Worm (Caenorhabditis elegans): Measurements from ENCODE around the gene glr-8.

glr-8 gene

DNA sequence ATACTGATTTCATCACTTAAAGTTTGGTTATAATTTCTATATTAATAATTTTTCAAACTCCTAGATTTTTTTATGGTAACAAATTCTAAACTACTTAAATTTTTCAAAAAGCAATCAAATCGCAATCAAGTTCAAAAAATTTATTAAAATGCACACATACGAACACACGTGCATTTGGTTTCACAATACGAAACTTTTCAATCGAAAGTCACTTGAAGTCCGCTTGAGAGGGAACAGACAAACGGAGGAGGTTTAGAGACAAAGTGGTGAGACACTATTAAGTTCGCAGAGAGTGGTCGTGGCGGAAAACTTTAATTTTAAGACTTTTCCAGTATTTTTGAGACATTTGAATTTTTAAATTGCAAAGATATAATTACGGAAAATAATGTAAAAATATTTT, at the start of gene glr-8:
Gene glr-8, plus strand, starts transcription at position 319 of the 400 bp plus-strand sequence.
- TF ChIP-seq ref-1 (GFP tag; conservative IDR thresholded peaks at IDR 0.05) = no peak
- no peak for TF ChIP-seq flt-1 (GFP tag; IDR thresholded peaks at IDR 0.05)
- no peak for TF ChIP-seq ztf-23 (GFP tag; IDR thresholded peaks at IDR 0.05)
- TF ChIP-seq med-1 (GFP tag; optimal IDR thresholded peaks at IDR 0.05; ENCODE audit: insufficient read depth) = no peak
- no peak for TF ChIP-seq cog-1 (tag; optimal IDR thresholded peaks at IDR 0.05)
- TF ChIP-seq ztf-29 (GFP tag; IDR thresholded peaks at IDR 0.05) = no peak
- no peak for TF ChIP-seq klf-2 (GFP tag; conservative IDR thresholded peaks at IDR 0.05)
- TF ChIP-seq tab-1 (GFP tag; IDR thresholded peaks at IDR 0.05) = no peak
- no peak for TF ChIP-seq T22C8.4 (GFP tag; IDR thresholded peaks at IDR 0.05)

DNA sequence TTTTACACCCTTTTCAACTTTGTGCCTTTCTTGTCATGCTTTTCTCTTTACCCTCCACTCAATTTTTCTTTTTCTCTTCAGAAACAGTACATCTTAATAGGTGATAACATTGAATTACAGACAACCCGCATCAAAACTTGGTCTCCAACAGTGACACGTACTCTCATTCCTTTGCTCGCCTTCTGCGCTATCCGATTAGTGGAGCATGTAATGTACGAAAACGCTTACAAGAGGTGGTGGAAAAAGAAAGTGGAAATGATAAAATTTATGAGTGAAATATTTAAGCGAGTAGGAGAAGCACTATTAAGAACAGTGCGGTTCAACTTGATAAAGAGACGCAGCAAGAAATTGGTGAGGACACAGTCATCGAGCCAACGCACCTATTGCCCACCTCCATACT, 49.2 kb upstream of the glr-8 start, which contains the start of gene pept-1:
Gene pept-1, plus strand, starts transcription at position 306 of the 400 bp plus-strand sequence.
- no peak for TF ChIP-seq flt-1 (GFP tag; IDR thresholded peaks at IDR 0.05)
- no peak for TF ChIP-seq T22C8.4 (GFP tag; IDR thresholded peaks at IDR 0.05)
- no peak for TF ChIP-seq ref-1 (GFP tag; conservative IDR thresholded peaks at IDR 0.05)
- no peak for TF ChIP-seq med-1 (GFP tag; optimal IDR thresholded peaks at IDR 0.05; ENCODE audit: insufficient read depth)
- no peak for TF ChIP-seq ztf-29 (GFP tag; IDR thresholded peaks at IDR 0.05)
- TF ChIP-seq tab-1 (GFP tag; IDR thresholded peaks at IDR 0.05) = no peak
- TF ChIP-seq ztf-23 (GFP tag; IDR thresholded peaks at IDR 0.05) = no peak
- TF ChIP-seq cog-1 (tag; optimal IDR thresholded peaks at IDR 0.05) = no peak
- TF ChIP-seq klf-2 (GFP tag; conservative IDR thresholded peaks at IDR 0.05) = no peak

DNA sequence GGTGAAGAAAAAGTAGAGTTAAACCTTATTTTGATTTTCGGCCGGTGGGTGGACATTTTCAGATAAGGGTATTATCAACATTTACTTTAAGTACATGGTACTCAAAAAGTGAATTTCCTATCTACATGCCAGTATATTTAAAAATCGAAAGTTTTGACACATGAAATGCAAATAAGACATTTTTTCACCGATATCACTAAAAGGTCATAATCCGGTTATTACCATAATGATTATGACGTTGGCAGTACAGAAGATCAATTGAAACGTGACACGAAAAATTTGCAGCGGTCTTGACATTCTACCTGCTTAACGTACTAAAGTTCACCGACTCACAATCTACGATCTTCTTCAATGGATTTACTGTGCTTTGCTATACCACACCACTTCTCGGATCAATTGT, 47.8 kb upstream of the glr-8 start:
- no peak for TF ChIP-seq tab-1 (GFP tag; IDR thresholded peaks at IDR 0.05)
- no peak for TF ChIP-seq med-1 (GFP tag; optimal IDR thresholded peaks at IDR 0.05; ENCODE audit: insufficient read depth)
- no peak for TF ChIP-seq T22C8.4 (GFP tag; IDR thresholded peaks at IDR 0.05)
- no peak for TF ChIP-seq ztf-23 (GFP tag; IDR thresholded peaks at IDR 0.05)
- TF ChIP-seq flt-1 (GFP tag; IDR thresholded peaks at IDR 0.05) = no peak
- no peak for TF ChIP-seq ref-1 (GFP tag; conservative IDR thresholded peaks at IDR 0.05)
- TF ChIP-seq cog-1 (tag; optimal IDR thresholded peaks at IDR 0.05) = no peak
- no peak for TF ChIP-seq ztf-29 (GFP tag; IDR thresholded peaks at IDR 0.05)
- no peak for TF ChIP-seq klf-2 (GFP tag; conservative IDR thresholded peaks at IDR 0.05)

DNA sequence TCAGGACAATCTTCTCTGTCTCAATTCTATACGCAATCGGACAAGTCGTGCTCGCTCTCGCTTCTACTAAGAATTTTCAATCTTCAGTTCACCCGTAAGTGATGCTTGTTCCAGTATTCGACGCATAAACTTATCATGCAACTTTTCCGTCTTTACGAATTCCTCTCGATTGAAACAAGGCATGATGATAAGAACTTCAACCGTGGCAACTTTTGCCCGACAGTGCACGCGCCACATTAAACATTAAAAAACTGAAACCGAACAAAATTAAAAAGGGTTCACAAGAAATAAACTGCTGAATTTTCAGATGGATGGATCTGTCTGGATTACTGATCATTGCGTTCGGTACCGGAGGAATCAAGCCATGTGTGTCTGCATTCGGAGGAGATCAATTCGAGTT, 47.3 kb upstream of the glr-8 start:
- no peak for TF ChIP-seq klf-2 (GFP tag; conservative IDR thresholded peaks at IDR 0.05)
- no peak for TF ChIP-seq T22C8.4 (GFP tag; IDR thresholded peaks at IDR 0.05)
- no peak for TF ChIP-seq ztf-23 (GFP tag; IDR thresholded peaks at IDR 0.05)
- no peak for TF ChIP-seq cog-1 (tag; optimal IDR thresholded peaks at IDR 0.05)

DNA sequence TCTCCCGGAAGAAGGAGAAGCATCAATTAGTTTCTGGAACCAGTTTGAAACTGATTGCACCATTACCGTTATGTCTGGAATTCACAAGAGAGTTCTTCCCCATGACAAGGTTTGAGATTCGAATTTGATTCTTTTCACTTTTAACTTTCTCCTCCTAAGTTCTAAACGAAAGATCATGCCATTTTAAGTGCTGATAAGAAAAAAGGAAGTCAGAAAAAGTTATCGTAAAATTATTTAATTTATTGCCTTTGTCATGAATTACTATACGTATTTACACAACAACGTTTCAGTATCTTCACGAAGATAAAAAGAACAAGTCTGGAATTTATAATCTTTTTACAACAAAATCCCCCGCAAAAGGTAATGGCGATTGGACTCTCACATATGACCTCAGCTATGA, 45.7 kb upstream of the glr-8 start:
- TF ChIP-seq klf-2 (GFP tag; conservative IDR thresholded peaks at IDR 0.05) = no peak
- TF ChIP-seq flt-1 (GFP tag; IDR thresholded peaks at IDR 0.05) = no peak
- TF ChIP-seq ztf-23 (GFP tag; IDR thresholded peaks at IDR 0.05) = no peak
- no peak for TF ChIP-seq ref-1 (GFP tag; conservative IDR thresholded peaks at IDR 0.05)
- TF ChIP-seq tab-1 (GFP tag; IDR thresholded peaks at IDR 0.05) = no peak
- TF ChIP-seq ztf-29 (GFP tag; IDR thresholded peaks at IDR 0.05) = no peak
- TF ChIP-seq T22C8.4 (GFP tag; IDR thresholded peaks at IDR 0.05) = no peak
- no peak for TF ChIP-seq cog-1 (tag; optimal IDR thresholded peaks at IDR 0.05)

DNA sequence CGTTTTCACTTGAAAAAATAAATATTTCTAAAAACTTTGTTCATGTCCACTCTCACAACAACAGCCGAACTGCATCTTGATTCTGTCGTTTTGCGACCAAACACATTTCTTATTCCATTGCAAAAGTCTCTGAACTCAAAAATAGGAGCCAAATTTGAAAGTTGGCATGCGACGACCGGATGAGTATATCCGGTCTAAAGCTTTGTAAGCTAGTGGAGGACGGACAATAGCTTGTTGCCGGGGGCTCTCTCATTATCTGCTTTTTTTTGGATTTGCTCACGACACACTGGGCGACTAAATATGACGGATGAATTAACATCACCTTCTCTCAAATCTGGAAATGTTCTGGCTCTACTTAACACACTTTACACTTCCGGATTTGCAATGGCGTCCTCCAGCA, 44.1 kb upstream of the glr-8 start, which contains the start of gene K04E7.1:
Gene K04E7.1, plus strand, starts transcription at position 301 of the 400 bp plus-strand sequence.
- TF ChIP-seq ref-1 (GFP tag; conservative IDR thresholded peaks at IDR 0.05) (no peak), flt-1 (GFP tag; IDR thresholded peaks at IDR 0.05) (no peak), ztf-23 (GFP tag; IDR thresholded peaks at IDR 0.05) (no peak), ztf-29 (GFP tag; IDR thresholded peaks at IDR 0.05) (no peak), tab-1 (GFP tag; IDR thresholded peaks at IDR 0.05) (no peak), T22C8.4 (GFP tag; IDR thresholded peaks at IDR 0.05) (no peak), klf-2 (GFP tag; conservative IDR thresholded peaks at IDR 0.05) (no peak), cog-1 (tag; optimal IDR thresholded peaks at IDR 0.05) (no peak), med-1 (GFP tag; optimal IDR thresholded peaks at IDR 0.05; ENCODE audit: insufficient read depth) (no peak)

DNA sequence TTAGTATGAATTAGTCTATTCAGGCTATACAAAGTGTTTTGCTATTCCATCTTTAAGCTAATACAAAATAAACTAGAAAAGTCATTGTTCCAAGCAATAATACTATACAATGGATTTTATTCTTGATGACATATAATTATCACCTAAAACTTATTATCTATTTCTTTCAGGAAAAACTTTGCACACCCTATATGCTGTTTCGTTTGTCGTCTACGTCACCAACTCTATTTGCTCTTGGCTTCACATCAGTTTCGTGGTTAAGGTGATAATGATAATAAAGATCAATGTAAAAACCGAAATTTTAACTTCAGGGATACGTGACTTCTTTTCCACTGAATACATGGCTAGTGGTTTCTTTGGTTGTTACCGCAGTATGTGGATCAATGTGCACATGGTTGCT, 43.3 kb upstream of the glr-8 start:
- TF ChIP-seq ztf-23 (GFP tag; IDR thresholded peaks at IDR 0.05) (no peak), ztf-29 (GFP tag; IDR thresholded peaks at IDR 0.05) (no peak), ref-1 (GFP tag; conservative IDR thresholded peaks at IDR 0.05) (no peak), cog-1 (tag; optimal IDR thresholded peaks at IDR 0.05) (no peak), klf-2 (GFP tag; conservative IDR thresholded peaks at IDR 0.05) (no peak), flt-1 (GFP tag; IDR thresholded peaks at IDR 0.05) (no peak), T22C8.4 (GFP tag; IDR thresholded peaks at IDR 0.05) (no peak), med-1 (GFP tag; optimal IDR thresholded peaks at IDR 0.05; ENCODE audit: insufficient read depth) (no peak), tab-1 (GFP tag; IDR thresholded peaks at IDR 0.05) (no peak)

DNA sequence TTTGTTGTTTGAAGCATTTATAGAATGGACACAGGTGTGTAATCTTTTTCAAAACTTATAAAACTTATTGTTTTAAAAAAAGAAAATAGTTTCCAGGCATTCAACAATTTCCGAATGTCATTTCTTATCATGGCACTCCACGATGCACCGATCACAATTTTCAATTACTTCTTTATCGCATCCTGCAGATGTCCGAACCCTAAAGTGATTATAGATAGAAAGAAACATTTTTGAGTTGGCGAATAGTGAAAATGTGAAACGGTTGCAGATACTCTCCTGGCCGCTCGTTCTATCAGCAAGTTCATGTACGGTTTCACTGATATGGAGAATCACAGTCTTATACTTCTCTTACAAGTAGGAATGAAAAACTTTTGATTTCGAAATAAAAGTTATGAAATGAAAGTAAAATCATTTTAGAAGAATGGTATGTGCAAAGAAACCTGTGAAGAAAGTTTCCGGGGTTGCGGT, 42.8 kb upstream of the glr-8 start, which contains the start of gene C15B12.2:
Gene C15B12.2, plus strand, starts transcription at position 418 of the 468 bp plus-strand sequence.
- no peak for TF ChIP-seq klf-2 (GFP tag; conservative IDR thresholded peaks at IDR 0.05)
- TF ChIP-seq T22C8.4 (GFP tag; IDR thresholded peaks at IDR 0.05) = no peak
- TF ChIP-seq med-1 (GFP tag; optimal IDR thresholded peaks at IDR 0.05; ENCODE audit: insufficient read depth) = no peak
- no peak for TF ChIP-seq ztf-23 (GFP tag; IDR thresholded peaks at IDR 0.05)
- TF ChIP-seq ref-1 (GFP tag; conservative IDR thresholded peaks at IDR 0.05) = no peak

DNA sequence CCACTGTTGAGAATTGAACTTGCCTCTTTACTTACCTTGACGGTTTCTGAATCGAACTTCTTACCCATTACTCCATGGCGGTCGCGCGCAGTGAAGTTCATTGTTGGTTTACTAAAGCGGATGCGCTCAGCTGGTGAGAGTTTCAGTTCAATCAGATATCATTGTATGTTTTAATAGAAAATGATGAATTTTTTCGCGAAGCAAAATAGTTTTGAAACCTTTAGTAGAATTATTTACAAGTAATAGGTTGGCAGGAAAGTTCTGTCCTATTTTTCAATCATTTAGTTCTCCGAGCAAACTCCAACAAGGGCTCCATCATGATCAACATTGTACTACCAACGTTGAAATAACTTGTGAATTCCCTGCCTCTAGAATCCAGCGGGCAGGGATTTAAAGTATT, 38.3 kb upstream of the glr-8 start, which contains the start of gene C15B12.3:
Gene C15B12.3, minus strand, starts transcription at position 101 of the 400 bp plus-strand sequence.
- TF ChIP-seq ref-1 (GFP tag; conservative IDR thresholded peaks at IDR 0.05) = no peak
- TF ChIP-seq cog-1 (tag; optimal IDR thresholded peaks at IDR 0.05) = no peak
- no peak for TF ChIP-seq klf-2 (GFP tag; conservative IDR thresholded peaks at IDR 0.05)
- no peak for TF ChIP-seq ztf-23 (GFP tag; IDR thresholded peaks at IDR 0.05)
- no peak for TF ChIP-seq flt-1 (GFP tag; IDR thresholded peaks at IDR 0.05)
- TF ChIP-seq tab-1 (GFP tag; IDR thresholded peaks at IDR 0.05) = no peak
- no peak for TF ChIP-seq ztf-29 (GFP tag; IDR thresholded peaks at IDR 0.05)
- no peak for TF ChIP-seq T22C8.4 (GFP tag; IDR thresholded peaks at IDR 0.05)
- TF ChIP-seq med-1 (GFP tag; optimal IDR thresholded peaks at IDR 0.05; ENCODE audit: insufficient read depth) = no peak

DNA sequence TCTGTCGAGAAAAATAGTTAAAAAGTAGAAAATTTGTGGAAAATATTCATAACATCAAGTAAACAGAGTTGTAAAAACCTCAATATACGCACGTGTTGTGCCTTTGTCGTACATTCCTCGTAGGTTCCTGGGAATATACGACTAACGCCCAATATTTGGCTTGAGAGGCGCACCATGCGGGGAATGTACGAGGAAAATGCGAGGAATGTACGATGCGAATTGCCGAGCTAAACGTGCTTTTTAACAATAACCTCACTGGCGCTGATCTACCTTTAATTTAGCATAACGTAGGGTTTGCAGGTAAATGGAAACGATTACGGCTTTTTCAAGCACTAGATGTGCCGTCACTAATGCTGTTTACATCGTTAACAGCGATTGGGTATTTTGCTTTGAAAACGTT, 37.3 kb upstream of the glr-8 start, which contains the start of gene C15B12.9:
Gene C15B12.9, plus strand, starts transcription at position 301 of the 400 bp plus-strand sequence.
- TF ChIP-seq tab-1 (GFP tag; IDR thresholded peaks at IDR 0.05) (no peak), ztf-29 (GFP tag; IDR thresholded peaks at IDR 0.05) (no peak), ref-1 (GFP tag; conservative IDR thresholded peaks at IDR 0.05) (no peak), flt-1 (GFP tag; IDR thresholded peaks at IDR 0.05) (no peak), klf-2 (GFP tag; conservative IDR thresholded peaks at IDR 0.05) (no peak)
